Worm (Caenorhabditis elegans) whole organism, late embryonic: ENCODE results near the gene F38B6.7.

Experiments
- F13H6.1 ChIP-seq: sonication (generic microtip); optimal IDR thresholded peaks from 2 replicates; lab custom pipeline; 2016; ENCODE audit warnings: missing genetic modification characterization, missing compliant biosample characterization
- K02D7.2 ChIP-seq: sonication (generic microtip); optimal IDR thresholded peaks from 2 replicates; lab custom pipeline; 2017; ENCODE audit warnings: mild to moderate bottlenecking, missing genetic modification characterization, missing compliant biosample characterization
- K09A11.1 ChIP-seq: sonication (generic microtip); optimal IDR thresholded peaks from 2 replicates; lab custom pipeline; 2017; ENCODE audit warnings: antibody characterized with exemption, mild to moderate bottlenecking, missing genetic modification characterization, missing compliant biosample characterization; ENCODE audit not compliant: insufficient read depth
- T23F11.4 ChIP-seq: fragments of 200-800 bp; sonication (Bioruptor generic); optimal IDR thresholded peaks from 2 replicates; lab custom pipeline; 2018; ENCODE audit warnings: mild to moderate bottlenecking, missing genetic modification characterization, missing compliant biosample characterization
- Y22D7AL.16 ChIP-seq: sonication (generic microtip); optimal IDR thresholded peaks from 2 replicates; lab custom pipeline; 2016; ENCODE audit warnings: missing genetic modification characterization, missing compliant biosample characterization
- ceh-24 ChIP-seq: sonication (generic microtip); optimal IDR thresholded peaks from 2 replicates; lab custom pipeline; 2016; ENCODE audit warnings: mild to moderate bottlenecking, missing genetic modification characterization, missing compliant biosample characterization
- ceh-30 ChIP-seq: fragments of 150-350 bp; optimal IDR thresholded peaks from 2 replicates; lab custom pipeline; 2014; ENCODE audit warnings: missing biosample characterization, missing genetic modification characterization
- ceh-31 ChIP-seq: sonication (generic microtip); optimal IDR thresholded peaks from 2 replicates; lab custom pipeline; 2016; ENCODE audit warnings: missing genetic modification characterization, missing compliant biosample characterization
- ceh-45 ChIP-seq: fragments of 200-800 bp; sonication (Bioruptor generic); IDR thresholded peaks from 2 replicates; pipeline ENCODE4 v1.3.6; 2022; ENCODE audit warnings: missing genetic modification reagents, missing genetic modification characterization, missing compliant biosample characterization
- ceh-6 ChIP-seq: fragments of 200-800 bp; sonication (Bioruptor generic); optimal IDR thresholded peaks from 2 replicates; lab custom pipeline; 2018; ENCODE audit warnings: mild to moderate bottlenecking, missing genetic modification characterization, missing compliant biosample characterization
- ceh-9 ChIP-seq: sonication (generic microtip); optimal IDR thresholded peaks from 2 replicates; lab custom pipeline; 2016; ENCODE audit warnings: mild to moderate bottlenecking, missing genetic modification characterization, inconsistent platforms, missing compliant biosample characterization
- che-1 ChIP-seq: sonication (generic microtip); optimal IDR thresholded peaks from 2 replicates; lab custom pipeline; 2016; ENCODE audit warnings: mild to moderate bottlenecking, missing genetic modification characterization, missing compliant biosample characterization
- elt-2 ChIP-seq: sonication (generic microtip); optimal IDR thresholded peaks from 2 replicates; lab custom pipeline; 2016; ENCODE audit warnings: missing genetic modification reagents, missing genetic modification characterization, missing compliant biosample characterization
- ets-4 ChIP-seq: sonication (generic microtip); optimal IDR thresholded peaks from 2 replicates; lab custom pipeline; 2016; ENCODE audit warnings: missing genetic modification characterization, missing compliant biosample characterization
- eyg-1 ChIP-seq: sonication (generic microtip); optimal IDR thresholded peaks from 2 replicates; lab custom pipeline; 2016; ENCODE audit warnings: missing genotype, missing genetic modification characterization, missing compliant biosample characterization
- fax-1 ChIP-seq: sonication (generic microtip); optimal IDR thresholded peaks from 2 replicates; lab custom pipeline; 2016; ENCODE audit warnings: missing genotype, missing genetic modification characterization, missing compliant biosample characterization
- fkh-10 ChIP-seq: fragments of 150-350 bp; optimal IDR thresholded peaks from 2 replicates; lab custom pipeline; 2014; ENCODE audit warnings: missing biosample characterization, missing genetic modification reagents, missing genetic modification characterization
- gmeb-2 ChIP-seq: sonication (generic microtip); optimal IDR thresholded peaks from 2 replicates; lab custom pipeline; 2016; ENCODE audit warnings: missing genetic modification characterization, inconsistent platforms, missing compliant biosample characterization
- hlh-15 ChIP-seq: sonication (generic microtip); optimal IDR thresholded peaks from 2 replicates; lab custom pipeline; 2016; ENCODE audit warnings: missing genetic modification characterization, missing compliant biosample characterization
- hlh-30 ChIP-seq: sonication (generic microtip); optimal IDR thresholded peaks from 2 replicates; lab custom pipeline; 2017; ENCODE audit warnings: antibody characterized with exemption, missing genetic modification characterization, missing compliant biosample characterization; ENCODE audit not compliant: insufficient read depth
- hlh-8 ChIP-seq: sonication (generic microtip); optimal IDR thresholded peaks from 2 replicates; lab custom pipeline; 2016; ENCODE audit warnings: missing genotype, missing genetic modification characterization, missing compliant biosample characterization
- lim-6 ChIP-seq: sonication (generic microtip); optimal IDR thresholded peaks from 2 replicates; lab custom pipeline; 2016; ENCODE audit warnings: missing genetic modification characterization, missing compliant biosample characterization
- mec-3 ChIP-seq: sonication (generic microtip); optimal IDR thresholded peaks from 2 replicates; lab custom pipeline; 2016; ENCODE audit warnings: borderline replicate concordance, missing genetic modification characterization, missing compliant biosample characterization
- nfya-1 ChIP-seq: sonication (generic microtip); optimal IDR thresholded peaks from 2 replicates; lab custom pipeline; 2017; ENCODE audit warnings: missing genetic modification characterization, mild to moderate bottlenecking, missing compliant biosample characterization, antibody characterized with exemption, moderate library complexity
- nhr-11 ChIP-seq: fragments of 150-350 bp; optimal IDR thresholded peaks from 2 replicates; lab custom pipeline; 2014; ENCODE audit warnings: missing biosample characterization, missing genetic modification characterization
- npax-4 ChIP-seq: sonication (generic microtip); optimal IDR thresholded peaks from 2 replicates; lab custom pipeline; 2016; ENCODE audit warnings: missing genetic modification characterization, missing compliant biosample characterization
- pat-9 ChIP-seq: fragments of 200-800 bp; sonication (Bioruptor generic); optimal IDR thresholded peaks from 2 replicates; lab custom pipeline; 2018; ENCODE audit warnings: mild to moderate bottlenecking, missing genetic modification characterization, moderate library complexity, missing compliant biosample characterization
- pax-1 ChIP-seq: fragments of 150-350 bp; optimal IDR thresholded peaks from 2 replicates; lab custom pipeline; 2014; ENCODE audit warnings: missing biosample characterization, missing genetic modification characterization
- pha-2 ChIP-seq: sonication (generic microtip); optimal IDR thresholded peaks from 2 replicates; lab custom pipeline; 2017; ENCODE audit warnings: mild to moderate bottlenecking, missing genetic modification characterization, missing compliant biosample characterization
- pha-4 ChIP-seq: fragments of 150-350 bp; optimal IDR thresholded peaks from 2 replicates; lab custom pipeline; 2018; ENCODE audit warnings: missing biosample characterization, missing genetic modification reagents, missing genetic modification characterization
- pros-1 ChIP-seq: fragments of 150-350 bp; optimal IDR thresholded peaks from 2 replicates; lab custom pipeline; 2014; ENCODE audit warnings: missing biosample characterization, missing genetic modification reagents, missing genetic modification characterization
- ref-2 ChIP-seq: sonication (generic microtip); optimal IDR thresholded peaks from 2 replicates; lab custom pipeline; 2016; ENCODE audit warnings: missing genetic modification characterization, missing compliant biosample characterization
- rnt-1 ChIP-seq: sonication (generic microtip); optimal IDR thresholded peaks from 2 replicates; lab custom pipeline; 2016; ENCODE audit warnings: missing genetic modification characterization, missing compliant biosample characterization
- sdc-2 ChIP-seq: sonication (generic microtip); optimal IDR thresholded peaks from 2 replicates; lab custom pipeline; 2016; ENCODE audit warnings: missing genotype, missing genetic modification characterization, missing compliant biosample characterization
- sox-2 ChIP-seq: fragments of 200-800 bp; sonication (Bioruptor generic); IDR thresholded peaks from 2 replicates; pipeline ENCODE4 v1.3.6; 2022; ENCODE audit warnings: missing genetic modification reagents, missing genetic modification characterization, missing compliant biosample characterization
- sox-4 ChIP-seq: sonication (generic microtip); optimal IDR thresholded peaks from 2 replicates; lab custom pipeline; 2017; ENCODE audit warnings: mild to moderate bottlenecking, missing genetic modification characterization, inconsistent platforms, missing compliant biosample characterization
- syd-9 ChIP-seq: sonication (generic microtip); optimal IDR thresholded peaks from 2 replicates; lab custom pipeline; 2016; ENCODE audit warnings: mild to moderate bottlenecking, missing genetic modification characterization, moderate library complexity, missing compliant biosample characterization
- ttx-3 ChIP-seq: sonication (generic microtip); optimal IDR thresholded peaks from 2 replicates; lab custom pipeline; 2016; ENCODE audit warnings: missing genetic modification reagents, missing genetic modification characterization, missing compliant biosample characterization
- unc-42 ChIP-seq: sonication (generic microtip); optimal IDR thresholded peaks from 2 replicates; lab custom pipeline; 2016; ENCODE audit warnings: missing genotype, missing genetic modification characterization, missing compliant biosample characterization
- unc-55 ChIP-seq: sonication (generic microtip); optimal IDR thresholded peaks from 2 replicates; lab custom pipeline; 2017; ENCODE audit warnings: missing biosample characterization, missing genetic modification reagents, missing genetic modification characterization
- zip-5 ChIP-seq: sonication (generic microtip); optimal IDR thresholded peaks from 2 replicates; lab custom pipeline; 2016; ENCODE audit warnings: missing genetic modification characterization, missing compliant biosample characterization

F38B6.7 gene

ce11 chrX:6740282-6740982, 42.3 kb upstream of the F38B6.7 start:
- no peak for TF ChIP-seq ets-4 (tag; lab: Kevin White, UChicago)
- no peak for TF ChIP-seq Y22D7AL.16 (tag; lab: Kevin White, UChicago)
- TF ChIP-seq ceh-31 (tag; lab: Kevin White, UChicago): peak; percentile 6
- TF ChIP-seq syd-9: no peak
- TF ChIP-seq unc-42 (tag; lab: Kevin White, UChicago): peak; percentile 39
- no peak for TF ChIP-seq pax-1
- TF ChIP-seq ref-2 (tag; lab: Kevin White, UChicago): peak; percentile 3

ce11 chrX:6739034-6740008, 41.2 kb upstream of the F38B6.7 start:
- TF ChIP-seq unc-42 (tag; lab: Kevin White, UChicago): peak; percentile 74
- TF ChIP-seq che-1 (tag; lab: Kevin White, UChicago): no peak
- TF ChIP-seq hlh-30 (tag; lab: Kevin White, UChicago): peak; percentile 6

- TF ChIP-seq lim-6 (tag; lab: Kevin White, UChicago): no peak
- no peak for TF ChIP-seq hlh-15
- TF ChIP-seq hlh-30 (tag; lab: Kevin White, UChicago): no peak
- TF ChIP-seq unc-55 (GFP tag; lab: Kevin White, UChicago): no peak
- no peak for TF ChIP-seq elt-2
- no peak for TF ChIP-seq ceh-6 (GFP tag; lab: Kevin White, UChicago)
- TF ChIP-seq nfya-1: no peak
- no peak for TF ChIP-seq pax-1
- TF ChIP-seq ceh-30 (tag; lab: Kevin White, UChicago): no peak
- no peak for TF ChIP-seq rnt-1 (tag; lab: Kevin White, UChicago)
- no peak for TF ChIP-seq nhr-11 (tag; lab: Kevin White, UChicago)
- no peak for TF ChIP-seq sox-4 (tag; lab: Kevin White, UChicago)
- TF ChIP-seq fkh-10 (GFP tag; lab: Kevin White, UChicago): no peak
- TF ChIP-seq ceh-9 (tag; lab: Kevin White, UChicago): no peak
- no peak for TF ChIP-seq che-1 (tag; lab: Kevin White, UChicago)
- TF ChIP-seq zip-5 (tag; lab: Kevin White, UChicago): no peak
- no peak for TF ChIP-seq K09A11.1 (tag; lab: Kevin White, UChicago)
- TF ChIP-seq ceh-24 (tag; lab: Kevin White, UChicago): no peak
- no peak for TF ChIP-seq fax-1
- no peak for TF ChIP-seq T23F11.4
Measured at ce11 chrX:6738535-6738934, 40.4 kb upstream of the F38B6.7 start.

- no peak for TF ChIP-seq ttx-3 (tag; lab: Kevin White, UChicago)
- peak; percentile 57 for TF ChIP-seq hlh-8
- peak; percentile 3 for TF ChIP-seq sdc-2
- no peak for TF ChIP-seq ceh-45 (GFP tag; lab: Robert Waterston, UW)
- TF ChIP-seq pax-1: no peak
- no peak for TF ChIP-seq sox-2 (GFP tag; lab: Robert Waterston, UW)
- TF ChIP-seq npax-4: no peak
- TF ChIP-seq T23F11.4: peak; percentile 41
- peak; percentile 1 for TF ChIP-seq sox-4 (tag; lab: Kevin White, UChicago)
- TF ChIP-seq mec-3 (tag; lab: Kevin White, UChicago): no peak
- TF ChIP-seq syd-9: no peak
- TF ChIP-seq F13H6.1: peak; percentile 60
- no peak for TF ChIP-seq K02D7.2 (tag; lab: Kevin White, UChicago)
- TF ChIP-seq ref-2 (tag; lab: Kevin White, UChicago): peak; percentile 85
- no peak for TF ChIP-seq nhr-11 (tag; lab: Kevin White, UChicago)
- TF ChIP-seq pros-1 (tag; lab: Kevin White, UChicago): peak; percentile 62
- no peak for TF ChIP-seq pha-4
- no peak for TF ChIP-seq pat-9 (tag; lab: Kevin White, UChicago)
- TF ChIP-seq elt-2: peak; percentile 80
- TF ChIP-seq gmeb-2 (tag; lab: Kevin White, UChicago): no peak
- TF ChIP-seq lim-6 (tag; lab: Kevin White, UChicago): no peak
- TF ChIP-seq pha-2 (tag; lab: Kevin White, UChicago): no peak
- no peak for TF ChIP-seq eyg-1
- no peak for TF ChIP-seq hlh-15
- TF ChIP-seq unc-42 (tag; lab: Kevin White, UChicago): peak; percentile 69
Measured at ce11 chrX:6737329-6738008, 39.3 kb upstream of the F38B6.7 start.
